Worm (Caenorhabditis elegans) whole organism, late embryonic: ENCODE data around the gene M03C11.3.

Experiments
- C08G9.2 ChIP-seq: sonication (generic microtip); optimal IDR thresholded peaks from 2 replicates; lab custom pipeline; 2016; ENCODE audit warnings: mild to moderate bottlenecking, missing genetic modification characterization, moderate library complexity, missing compliant biosample characterization
- C38D4.7 ChIP-seq: fragments of 200-800 bp; sonication (Bioruptor generic); optimal IDR thresholded peaks from 2 replicates; lab custom pipeline; 2018; ENCODE audit warnings: mild to moderate bottlenecking, missing genetic modification characterization, moderate library complexity, missing compliant biosample characterization
- F13H6.1 ChIP-seq: sonication (generic microtip); optimal IDR thresholded peaks from 2 replicates; lab custom pipeline; 2016; ENCODE audit warnings: missing genetic modification characterization, missing compliant biosample characterization
- K02D7.2 ChIP-seq: sonication (generic microtip); optimal IDR thresholded peaks from 2 replicates; lab custom pipeline; 2017; ENCODE audit warnings: mild to moderate bottlenecking, missing genetic modification characterization, missing compliant biosample characterization
- K09A11.1 ChIP-seq: sonication (generic microtip); optimal IDR thresholded peaks from 2 replicates; lab custom pipeline; 2017; ENCODE audit warnings: antibody characterized with exemption, mild to moderate bottlenecking, missing genetic modification characterization, missing compliant biosample characterization; ENCODE audit not compliant: insufficient read depth
- Y22D7AL.16 ChIP-seq: sonication (generic microtip); optimal IDR thresholded peaks from 2 replicates; lab custom pipeline; 2016; ENCODE audit warnings: missing genetic modification characterization, missing compliant biosample characterization
- ama-1 ChIP-seq: fragments of 150-350 bp; optimal IDR thresholded peaks from 2 replicates; lab custom pipeline; 2014
- ceh-18 ChIP-seq: sonication (generic microtip); optimal IDR thresholded peaks from 2 replicates; lab custom pipeline; 2016; ENCODE audit warnings: missing genetic modification characterization, missing compliant biosample characterization
- ceh-19 ChIP-seq: fragments of 200-800 bp; sonication (Bioruptor generic); optimal IDR thresholded peaks from 2 replicates; lab custom pipeline; 2018; ENCODE audit warnings: mild to moderate bottlenecking, missing genetic modification characterization, missing compliant biosample characterization
- ceh-2 ChIP-seq: sonication (generic microtip); optimal IDR thresholded peaks from 2 replicates; lab custom pipeline; 2016; ENCODE audit warnings: missing genotype, missing genetic modification characterization, missing compliant biosample characterization
- ceh-30 ChIP-seq: fragments of 150-350 bp; optimal IDR thresholded peaks from 2 replicates; lab custom pipeline; 2014; ENCODE audit warnings: missing biosample characterization, missing genetic modification characterization
- ceh-31 ChIP-seq: sonication (generic microtip); optimal IDR thresholded peaks from 2 replicates; lab custom pipeline; 2016; ENCODE audit warnings: missing genetic modification characterization, missing compliant biosample characterization
- ceh-6 ChIP-seq: fragments of 200-800 bp; sonication (Bioruptor generic); optimal IDR thresholded peaks from 2 replicates; lab custom pipeline; 2018; ENCODE audit warnings: mild to moderate bottlenecking, missing genetic modification characterization, missing compliant biosample characterization
- che-1 ChIP-seq: sonication (generic microtip); optimal IDR thresholded peaks from 2 replicates; lab custom pipeline; 2016; ENCODE audit warnings: mild to moderate bottlenecking, missing genetic modification characterization, missing compliant biosample characterization
- dmd-4 ChIP-seq: sonication (generic microtip); optimal IDR thresholded peaks from 2 replicates; lab custom pipeline; 2016; ENCODE audit warnings: borderline replicate concordance, missing genetic modification characterization, missing compliant biosample characterization
- elt-2 ChIP-seq: sonication (generic microtip); optimal IDR thresholded peaks from 2 replicates; lab custom pipeline; 2016; ENCODE audit warnings: missing genetic modification reagents, missing genetic modification characterization, missing compliant biosample characterization
- eyg-1 ChIP-seq: sonication (generic microtip); optimal IDR thresholded peaks from 2 replicates; lab custom pipeline; 2016; ENCODE audit warnings: missing genotype, missing genetic modification characterization, missing compliant biosample characterization
- fax-1 ChIP-seq: sonication (generic microtip); optimal IDR thresholded peaks from 2 replicates; lab custom pipeline; 2016; ENCODE audit warnings: missing genotype, missing genetic modification characterization, missing compliant biosample characterization
- fkh-6 ChIP-seq: sonication (generic microtip); optimal IDR thresholded peaks from 2 replicates; lab custom pipeline; 2016; ENCODE audit warnings: missing genetic modification characterization, missing compliant biosample characterization
- gmeb-2 ChIP-seq: sonication (generic microtip); optimal IDR thresholded peaks from 2 replicates; lab custom pipeline; 2016; ENCODE audit warnings: missing genetic modification characterization, inconsistent platforms, missing compliant biosample characterization
- hlh-13 ChIP-seq: fragments of 200-800 bp; sonication (Bioruptor generic); optimal IDR thresholded peaks from 2 replicates; lab custom pipeline; 2018; ENCODE audit warnings: mild to moderate bottlenecking, missing genetic modification characterization, missing compliant biosample characterization
- hlh-15 ChIP-seq: sonication (generic microtip); optimal IDR thresholded peaks from 2 replicates; lab custom pipeline; 2016; ENCODE audit warnings: missing genetic modification characterization, missing compliant biosample characterization
- hlh-30 ChIP-seq: sonication (generic microtip); optimal IDR thresholded peaks from 2 replicates; lab custom pipeline; 2017; ENCODE audit warnings: antibody characterized with exemption, missing genetic modification characterization, missing compliant biosample characterization; ENCODE audit not compliant: insufficient read depth
- hlh-6 ChIP-seq: sonication (generic microtip); optimal IDR thresholded peaks from 2 replicates; lab custom pipeline; 2016; ENCODE audit warnings: missing genotype, missing genetic modification characterization, missing compliant biosample characterization
- hlh-8 ChIP-seq: sonication (generic microtip); optimal IDR thresholded peaks from 2 replicates; lab custom pipeline; 2016; ENCODE audit warnings: missing genotype, missing genetic modification characterization, missing compliant biosample characterization
- lin-11 ChIP-seq: fragments of 200-800 bp; sonication (Bioruptor generic); optimal IDR thresholded peaks from 2 replicates; lab custom pipeline; 2018; ENCODE audit warnings: mild to moderate bottlenecking, missing genetic modification characterization, missing compliant biosample characterization
- mec-3 ChIP-seq: sonication (generic microtip); optimal IDR thresholded peaks from 2 replicates; lab custom pipeline; 2016; ENCODE audit warnings: borderline replicate concordance, missing genetic modification characterization, missing compliant biosample characterization
- nhr-232 ChIP-seq: sonication (generic microtip); optimal IDR thresholded peaks from 2 replicates; lab custom pipeline; 2016; ENCODE audit warnings: missing genetic modification characterization, missing compliant biosample characterization
- odd-2 ChIP-seq: sonication (generic microtip); optimal IDR thresholded peaks from 2 replicates; lab custom pipeline; 2017; ENCODE audit warnings: antibody characterized with exemption, mild to moderate bottlenecking, missing genetic modification characterization, missing compliant biosample characterization
- pag-3 ChIP-seq: sonication (generic microtip); optimal IDR thresholded peaks from 2 replicates; lab custom pipeline; 2016; ENCODE audit warnings: missing compliant biosample characterization, missing genetic modification characterization, borderline replicate concordance
- pat-9 ChIP-seq: fragments of 200-800 bp; sonication (Bioruptor generic); optimal IDR thresholded peaks from 2 replicates; lab custom pipeline; 2018; ENCODE audit warnings: mild to moderate bottlenecking, missing genetic modification characterization, moderate library complexity, missing compliant biosample characterization
- pax-1 ChIP-seq: fragments of 150-350 bp; optimal IDR thresholded peaks from 2 replicates; lab custom pipeline; 2014; ENCODE audit warnings: missing biosample characterization, missing genetic modification characterization
- pha-4 ChIP-seq: fragments of 150-350 bp; optimal IDR thresholded peaks from 2 replicates; lab custom pipeline; 2018; ENCODE audit warnings: missing biosample characterization, missing genetic modification reagents, missing genetic modification characterization
- pros-1 ChIP-seq: fragments of 150-350 bp; optimal IDR thresholded peaks from 2 replicates; lab custom pipeline; 2014; ENCODE audit warnings: missing biosample characterization, missing genetic modification reagents, missing genetic modification characterization
- sdc-2 ChIP-seq: sonication (generic microtip); optimal IDR thresholded peaks from 2 replicates; lab custom pipeline; 2016; ENCODE audit warnings: missing genotype, missing genetic modification characterization, missing compliant biosample characterization
- tbx-2 ChIP-seq: sonication (generic microtip); optimal IDR thresholded peaks from 2 replicates; lab custom pipeline; 2016; ENCODE audit warnings: missing genetic modification characterization, missing compliant biosample characterization
- ttx-3 ChIP-seq: sonication (generic microtip); optimal IDR thresholded peaks from 2 replicates; lab custom pipeline; 2016; ENCODE audit warnings: missing genetic modification reagents, missing genetic modification characterization, missing compliant biosample characterization
- unc-3 ChIP-seq, 2 experiments: fragments of 200-800 bp in 1 of 2; sonication (Bioruptor generic) in 1 of 2; sonication (generic microtip) in 1 of 2; conservative IDR thresholded peaks in 1 of 2; optimal IDR thresholded peaks in 1 of 2; 2 replicates each; pipeline versions ENCODE4 v1.3.6 to Lab custom; 2016 to 2022; ENCODE audit warnings: missing compliant biosample characterization in 2 of 2, missing genetic modification characterization in 2 of 2, missing genetic modification reagents in 1 of 2
- unc-42 ChIP-seq: sonication (generic microtip); optimal IDR thresholded peaks from 2 replicates; lab custom pipeline; 2016; ENCODE audit warnings: missing genotype, missing genetic modification characterization, missing compliant biosample characterization
- unc-55 ChIP-seq: sonication (generic microtip); optimal IDR thresholded peaks from 2 replicates; lab custom pipeline; 2017; ENCODE audit warnings: missing biosample characterization, missing genetic modification reagents, missing genetic modification characterization
- zip-5 ChIP-seq: sonication (generic microtip); optimal IDR thresholded peaks from 2 replicates; lab custom pipeline; 2016; ENCODE audit warnings: missing genetic modification characterization, missing compliant biosample characterization
- ztf-16 ChIP-seq: sonication (generic microtip); optimal IDR thresholded peaks from 2 replicates; lab custom pipeline; 2017; ENCODE audit warnings: missing genetic modification characterization, missing compliant biosample characterization

The M03C11.3 gene

ce11 chrIII:10415822-10416221, 11.0 kb downstream of the M03C11.3 start, which contains the start of gene ymel-1:
ymel-1 (plus strand) TSS chrIII:10416139.
- TF ChIP-seq elt-2 (tag; lab: Kevin White, UChicago) (peak; percentile 34), ama-1 (lab: Kevin White, UChicago) (peak; percentile 49), C38D4.7 (GFP tag; lab: Kevin White, UChicago) (no peak)

ce11 chrIII:10421680-10422079, 16.8 kb downstream of the M03C11.3 start:
- no peak for TF ChIP-seq ceh-2 (tag; lab: Kevin White, UChicago)

ce11 chrIII:10423906-10424305, 19.0 kb downstream of the M03C11.3 start, which contains the start of gene M03C11.6:
M03C11.6 (minus strand) TSS chrIII:10424006.
- TF ChIP-seq pag-3 (tag; lab: Kevin White, UChicago) (no peak), ceh-19 (no peak), odd-2 (no peak), hlh-13 (no peak), C08G9.2 (tag; lab: Kevin White, UChicago) (no peak), ttx-3 (no peak)
- TF ChIP-seq, all 69 proteins: peak for 0

DNA sequence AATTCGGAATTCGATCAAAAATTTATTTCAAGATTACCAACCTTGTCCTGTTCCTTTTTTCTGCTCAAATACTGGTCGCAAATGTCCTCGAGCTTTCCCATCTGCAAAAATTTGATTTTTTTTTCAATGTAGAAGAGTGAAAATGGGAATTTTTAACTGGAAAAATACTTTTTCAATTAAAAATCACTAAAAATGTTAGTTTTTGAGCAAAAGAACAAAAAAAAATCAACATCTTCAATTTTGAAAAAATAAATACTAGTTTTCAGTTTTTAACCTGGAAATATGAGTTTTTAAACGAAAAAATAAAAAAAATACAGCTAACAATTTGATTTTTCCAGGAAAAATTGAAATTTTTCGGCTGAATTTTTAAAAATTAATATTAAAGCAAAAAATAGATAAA, 23.0 kb downstream of the M03C11.3 start, which contains the start of gene prp-3:
TSS of gene prp-3 (minus strand) at position 101 of the 400 bp plus-strand sequence.
- no peak for TF ChIP-seq sdc-2
- no peak for TF ChIP-seq pros-1 (tag; lab: Kevin White, UChicago)
- no peak for TF ChIP-seq eyg-1 (tag; lab: Kevin White, UChicago)
- no peak for TF ChIP-seq K09A11.1 (tag; lab: Kevin White, UChicago)
- TF ChIP-seq, all 69 proteins: peak for 0

DNA sequence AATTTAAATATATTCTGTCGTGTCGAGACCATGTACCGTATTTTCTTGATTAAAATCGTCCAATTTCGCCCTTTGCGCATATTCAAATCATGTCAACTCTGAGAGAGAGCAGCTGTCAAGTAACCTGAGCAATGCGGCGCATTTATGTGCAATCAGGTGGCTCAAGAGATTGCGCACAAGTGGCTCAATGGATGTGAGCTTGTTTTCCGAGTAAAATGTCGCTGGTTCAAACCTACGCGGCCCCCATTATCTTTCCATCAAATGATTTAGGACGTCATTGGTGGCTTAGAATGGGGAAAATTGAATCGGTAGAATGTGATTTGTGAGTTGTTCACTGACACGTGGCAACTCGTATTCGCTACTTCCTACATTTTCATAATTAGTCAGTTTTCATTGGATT, 27.2 kb downstream of the M03C11.3 start:
- TF ChIP-seq zip-5 (tag; lab: Kevin White, UChicago) (no peak), sdc-2 (peak; percentile 21), mec-3 (tag; lab: Kevin White, UChicago) (no peak), ceh-30 (tag; lab: Kevin White, UChicago) (no peak), ceh-6 (peak; percentile 51), pha-4 (no peak), gmeb-2 (peak; percentile 38), hlh-8 (tag; lab: Kevin White, UChicago) (peak; percentile 28), hlh-6 (tag; lab: Kevin White, UChicago) (peak; percentile 29), ztf-16 (tag; lab: Kevin White, UChicago) (peak; percentile 62), pat-9 (tag; lab: Kevin White, UChicago) (peak; percentile 67), ama-1 (lab: Kevin White, UChicago) (no peak), dmd-4 (tag; lab: Kevin White, UChicago) (no peak), pros-1 (tag; lab: Kevin White, UChicago) (no peak), tbx-2 (tag; lab: Kevin White, UChicago) (peak; percentile 73), F13H6.1 (tag; lab: Kevin White, UChicago) (peak; percentile 21), che-1 (peak; percentile 64), hlh-30 (tag; lab: Kevin White, UChicago) (peak; percentile 66), unc-3 (GFP tag; conservative IDR thresholded peaks at IDR 0.05; lab: Robert Waterston, UW) (no peak), unc-3 (tag; optimal IDR thresholded peaks at IDR 0.05; lab: Kevin White, UChicago) (no peak), pax-1 (no peak), C08G9.2 (tag; lab: Kevin White, UChicago) (peak; percentile 54), Y22D7AL.16 (no peak), pag-3 (tag; lab: Kevin White, UChicago) (no peak), fkh-6 (no peak), K09A11.1 (tag; lab: Kevin White, UChicago) (no peak), unc-42 (tag; lab: Kevin White, UChicago) (peak; percentile 2), hlh-13 (no peak), ceh-31 (tag; lab: Kevin White, UChicago) (peak; percentile 45), ceh-18 (tag; lab: Kevin White, UChicago) (peak; percentile 47), unc-55 (GFP tag; lab: Kevin White, UChicago) (peak; percentile 46), hlh-15 (tag; lab: Kevin White, UChicago) (no peak), nhr-232 (peak; percentile 41), lin-11 (tag; lab: Kevin White, UChicago) (peak; percentile 34), fax-1 (tag; lab: Kevin White, UChicago) (peak; percentile 14), ceh-2 (tag; lab: Kevin White, UChicago) (peak; percentile 52), K02D7.2 (tag; lab: Kevin White, UChicago) (peak; percentile 26)
